Worm (Caenorhabditis elegans) whole organism, L4 larva: ENCODE data around the gene srab-16.

Experiments
- D1046.2 ChIP-seq: fragments of 200-800 bp; sonication (Bioruptor generic); IDR thresholded peaks from 2 replicates; pipeline ENCODE4 v1.3.6; 2022; ENCODE audit warnings: missing genetic modification characterization, missing compliant biosample characterization
- F10B5.3 ChIP-seq: sonication (generic microtip); optimal IDR thresholded peaks from 2 replicates; lab custom pipeline; 2016; ENCODE audit warnings: mild to moderate bottlenecking, missing genetic modification characterization, missing compliant biosample characterization
- F44E2.7 ChIP-seq: fragments of 200-800 bp; sonication (Bioruptor generic); IDR thresholded peaks from 2 replicates; pipeline ENCODE4 v2.1.2; 2022; ENCODE audit warnings: missing genetic modification characterization, missing compliant biosample characterization
- T20F7.1 ChIP-seq: fragments of 200-800 bp; sonication (Bioruptor generic); optimal IDR thresholded peaks from 2 replicates; lab custom pipeline; 2018; ENCODE audit warnings: mild to moderate bottlenecking, missing genetic modification characterization, missing compliant biosample characterization
- Y105C5A.15 ChIP-seq: fragments of 200-800 bp; sonication (Bioruptor generic); IDR thresholded peaks from 2 replicates; pipeline ENCODE4 v1.3.6; 2022; ENCODE audit warnings: missing genetic modification characterization, missing compliant biosample characterization
- Y48G9A.11 ChIP-seq: fragments of 200-800 bp; sonication (Bioruptor generic); IDR thresholded peaks from 2 replicates; pipeline ENCODE4 v1.3.6; 2022; ENCODE audit warnings: missing genetic modification reagents, missing genetic modification characterization, missing compliant biosample characterization
- ceh-20 ChIP-seq: fragments of 200-800 bp; sonication (Bioruptor generic); IDR thresholded peaks from 2 replicates; pipeline ENCODE4 v1.3.6; 2022; ENCODE audit warnings: missing genetic modification reagents, missing genetic modification characterization, missing compliant biosample characterization
- ceh-28 ChIP-seq: fragments of 150-350 bp; optimal IDR thresholded peaks from 2 replicates; lab custom pipeline; 2014; ENCODE audit warnings: missing biosample characterization, missing genetic modification reagents, missing genetic modification characterization
- ceh-32 ChIP-seq: sonication (generic microtip); optimal IDR thresholded peaks from 2 replicates; lab custom pipeline; 2016; ENCODE audit warnings: mild to moderate bottlenecking, missing genetic modification characterization, missing compliant biosample characterization; ENCODE audit not compliant: poor library complexity
- ces-1 ChIP-seq: fragments of 150-350 bp; sonication (generic microtip); optimal IDR thresholded peaks from 4 replicates; lab custom pipeline; 2014; ENCODE audit warnings: missing biosample characterization, missing genetic modification reagents, missing genetic modification characterization
- ctbp-1 ChIP-seq: fragments of 200-800 bp; sonication (Bioruptor generic); IDR thresholded peaks from 2 replicates; pipeline ENCODE4 v1.3.6; 2022; ENCODE audit warnings: missing genetic modification reagents, missing genetic modification characterization, missing compliant biosample characterization
- daf-12 ChIP-seq: fragments of 150-350 bp; optimal IDR thresholded peaks from 2 replicates; lab custom pipeline; 2014; ENCODE audit warnings: missing biosample characterization, missing genetic modification reagents, missing genetic modification characterization
- daf-16 ChIP-seq, 3 experiments: sonication (generic microtip); optimal IDR thresholded peaks; 2 replicates each; lab custom pipeline; 2016 to 2017; ENCODE audit warnings: missing genetic modification characterization in 3 of 3, missing genetic modification reagents in 3 of 3, mild to moderate bottlenecking in 2 of 3, missing compliant biosample characterization in 2 of 3, missing biosample characterization in 1 of 3, moderate library complexity in 1 of 3
- dmd-6 ChIP-seq: fragments of 200-800 bp; sonication (Bioruptor generic); IDR thresholded peaks from 2 replicates; pipeline ENCODE4 v1.3.6; 2022; ENCODE audit warnings: missing genetic modification reagents, missing genetic modification characterization, missing compliant biosample characterization
- hif-1 ChIP-seq, 2 experiments: sonication (generic microtip); optimal IDR thresholded peaks; 2 replicates each; lab custom pipeline; 2016 to 2017; ENCODE audit warnings: missing compliant biosample characterization in 2 of 2, missing genetic modification characterization in 2 of 2, missing genetic modification reagents in 2 of 2, missing genotype in 2 of 2, mild to moderate bottlenecking in 1 of 2
- hmg-1.1 ChIP-seq: fragments of 200-800 bp; sonication (Bioruptor generic); IDR thresholded peaks from 2 replicates; pipeline ENCODE4 v1.3.6; 2022; ENCODE audit warnings: missing genetic modification reagents, missing genetic modification characterization, missing compliant biosample characterization
- jun-1 ChIP-seq: fragments of 150-350 bp; optimal IDR thresholded peaks from 2 replicates; lab custom pipeline; 2014; ENCODE audit warnings: missing biosample characterization, missing genetic modification reagents, missing genetic modification characterization
- lin-15B ChIP-seq: fragments of 150-350 bp; sonication (generic microtip); optimal IDR thresholded peaks from 3 replicates; lab custom pipeline; 2014; ENCODE audit warnings: missing biosample characterization, missing genetic modification characterization
- lin-38 ChIP-seq: fragments of 200-800 bp; sonication (Bioruptor generic); IDR thresholded peaks from 2 replicates; pipeline ENCODE4 v1.3.6; 2022; ENCODE audit warnings: missing genetic modification reagents, missing genetic modification characterization, missing compliant biosample characterization
- lir-3 ChIP-seq: sonication (generic microtip); optimal IDR thresholded peaks from 2 replicates; lab custom pipeline; 2016; ENCODE audit warnings: mild to moderate bottlenecking, missing genetic modification characterization, missing compliant biosample characterization
- madf-5 ChIP-seq, 2 experiments: fragments of 200-800 bp; sonication (Bioruptor generic); IDR thresholded peaks; 2 replicates each; pipeline ENCODE4 v1.3.6; 2022; ENCODE audit warnings: missing compliant biosample characterization in 2 of 2, missing genetic modification characterization in 2 of 2
- mdl-1 ChIP-seq, 2 experiments: fragments of 150-350 bp in 1 of 2; sonication (generic microtip) in 1 of 2; optimal IDR thresholded peaks; 2 replicates each; lab custom pipeline; 2014 to 2017; ENCODE audit warnings: missing biosample characterization in 2 of 2, missing genetic modification characterization in 2 of 2
- mes-2 ChIP-seq: sonication (generic microtip); optimal IDR thresholded peaks from 2 replicates; lab custom pipeline; 2016; ENCODE audit warnings: missing genotype, mild to moderate bottlenecking, missing genetic modification characterization, missing compliant biosample characterization; ENCODE audit not compliant: poor library complexity, severe bottlenecking
- mxl-2 ChIP-seq: fragments of 200-800 bp; sonication (Bioruptor generic); conservative IDR thresholded peaks from 2 replicates; pipeline ENCODE4 v1.3.6; 2022; ENCODE audit warnings: missing genetic modification reagents, missing genetic modification characterization, missing compliant biosample characterization
- mxl-3 ChIP-seq: fragments of 200-800 bp; sonication (Bioruptor generic); optimal IDR thresholded peaks from 2 replicates; lab custom pipeline; 2018; ENCODE audit warnings: mild to moderate bottlenecking, missing genetic modification characterization, missing compliant biosample characterization
- nhr-102 ChIP-seq: sonication (generic microtip); optimal IDR thresholded peaks from 2 replicates; lab custom pipeline; 2016; ENCODE audit warnings: mild to moderate bottlenecking, missing genetic modification characterization, moderate library complexity, missing compliant biosample characterization
- nhr-25 ChIP-seq: sonication (generic microtip); optimal IDR thresholded peaks from 2 replicates; lab custom pipeline; 2017; ENCODE audit warnings: missing genetic modification characterization, mild to moderate bottlenecking, missing compliant biosample characterization, antibody characterized with exemption, moderate library complexity, borderline replicate concordance; ENCODE audit not compliant: insufficient read depth
- nhr-41 ChIP-seq: fragments of 200-800 bp; sonication (Bioruptor generic); IDR thresholded peaks from 2 replicates; pipeline ENCODE4 v1.3.6; 2022; ENCODE audit warnings: missing genetic modification reagents, missing genetic modification characterization, missing compliant biosample characterization
- nhr-42 ChIP-seq: fragments of 200-800 bp; sonication (Bioruptor generic); IDR thresholded peaks from 2 replicates; pipeline ENCODE4 v1.3.6; 2022; ENCODE audit warnings: missing genetic modification characterization, missing compliant biosample characterization
- nhr-48 ChIP-seq: sonication (generic microtip); optimal IDR thresholded peaks from 2 replicates; lab custom pipeline; 2016; ENCODE audit warnings: mild to moderate bottlenecking, missing genetic modification characterization, missing compliant biosample characterization
- nhr-76 ChIP-seq: fragments of 150-350 bp; optimal IDR thresholded peaks from 2 replicates; lab custom pipeline; 2014; ENCODE audit warnings: missing biosample characterization, missing genetic modification characterization
- pqm-1 ChIP-seq: sonication (generic microtip); optimal IDR thresholded peaks from 2 replicates; lab custom pipeline; 2017; ENCODE audit warnings: missing biosample characterization, missing genetic modification characterization
- sdz-12 ChIP-seq: fragments of 200-800 bp; sonication (Bioruptor generic); optimal IDR thresholded peaks from 2 replicates; lab custom pipeline; 2018; ENCODE audit warnings: mild to moderate bottlenecking, missing genetic modification characterization, missing compliant biosample characterization
- set-16 ChIP-seq: fragments of 200-800 bp; sonication (Bioruptor generic); IDR thresholded peaks from 2 replicates; pipeline ENCODE4 v1.3.6; 2022; ENCODE audit warnings: missing genetic modification reagents, missing genetic modification characterization, missing compliant biosample characterization
- spr-1 ChIP-seq: sonication (generic microtip); optimal IDR thresholded peaks from 2 replicates; lab custom pipeline; 2016; ENCODE audit warnings: mild to moderate bottlenecking, missing genetic modification characterization, missing compliant biosample characterization
- spr-3 ChIP-seq: fragments of 200-800 bp; sonication (Bioruptor generic); optimal IDR thresholded peaks from 2 replicates; lab custom pipeline; 2018; ENCODE audit warnings: mild to moderate bottlenecking, missing genetic modification characterization, missing compliant biosample characterization
- tag-97 ChIP-seq: fragments of 200-800 bp; sonication (Bioruptor generic); IDR thresholded peaks from 2 replicates; pipeline ENCODE4 v1.3.6; 2022; ENCODE audit warnings: missing genetic modification characterization, missing compliant biosample characterization
- tra-1 ChIP-seq: fragments of 200-800 bp; sonication (Bioruptor generic); IDR thresholded peaks from 2 replicates; pipeline ENCODE4 v1.3.6; 2022; ENCODE audit warnings: missing genetic modification reagents, missing genetic modification characterization, missing compliant biosample characterization
- unc-130 ChIP-seq: sonication (generic microtip); optimal IDR thresholded peaks from 2 replicates; lab custom pipeline; 2016; ENCODE audit warnings: missing genetic modification reagents, missing genetic modification characterization, missing compliant biosample characterization
- unc-39 ChIP-seq: sonication (generic microtip); optimal IDR thresholded peaks from 2 replicates; lab custom pipeline; 2017; ENCODE audit warnings: missing biosample characterization, missing genetic modification characterization
- unc-62 ChIP-seq, 3 experiments: fragments of 150-350 bp in 1 of 3; sonication (generic microtip); optimal IDR thresholded peaks in 2 of 3; peaks in 1 of 3; 1 replicate in 1 of 3; 2 replicates in 2 of 3; lab custom pipeline; 2014 to 2017; ENCODE audit warnings: missing biosample characterization in 3 of 3, missing genetic modification characterization in 3 of 3, missing genetic modification reagents in 3 of 3, missing genotype in 1 of 3
- vab-7 ChIP-seq: fragments of 200-800 bp; sonication (Bioruptor generic); IDR thresholded peaks from 2 replicates; pipeline ENCODE4 v1.3.6; 2022; ENCODE audit warnings: missing genetic modification reagents, missing genetic modification characterization, missing compliant biosample characterization
- zfp-2 ChIP-seq: sonication (generic microtip); optimal IDR thresholded peaks from 2 replicates; lab custom pipeline; 2016; ENCODE audit warnings: mild to moderate bottlenecking, missing genetic modification characterization, missing compliant biosample characterization
- zfp-3 ChIP-seq: fragments of 200-800 bp; sonication (Bioruptor generic); conservative IDR thresholded peaks from 2 replicates; pipeline ENCODE4 v1.3.6; 2022; ENCODE audit warnings: missing genetic modification reagents, missing genetic modification characterization, missing compliant biosample characterization
- ztf-7 ChIP-seq: fragments of 150-350 bp; optimal IDR thresholded peaks from 2 replicates; lab custom pipeline; 2014; ENCODE audit warnings: missing biosample characterization, missing genetic modification characterization

Gene srab-16

DNA sequence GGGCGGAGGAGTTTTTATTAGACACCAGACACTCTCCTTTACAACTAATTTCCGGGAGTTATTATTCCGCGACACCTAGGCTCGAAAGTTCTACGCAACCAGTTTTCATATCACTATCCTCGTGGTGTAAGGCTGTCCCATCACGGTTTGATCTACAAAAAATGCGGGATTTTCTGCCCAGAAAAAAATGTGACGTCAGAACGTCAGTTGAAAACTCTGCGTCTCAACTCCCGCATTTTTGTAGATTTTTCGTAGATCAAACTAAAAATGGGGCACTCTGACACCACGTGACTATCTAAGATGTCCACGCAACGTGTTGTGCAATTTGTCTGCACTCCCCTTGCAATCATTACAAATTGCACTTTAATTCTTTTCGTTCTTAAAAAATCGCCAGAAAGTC is 17.8 kb upstream of the srab-16 start, which contains the start of gene str-238:
Gene str-238, plus strand, starts transcription at position 301 of the 400 bp plus-strand sequence.
- TF ChIP-seq ceh-32 (tag; lab: Kevin White, UChicago) (no peak), ztf-7 (tag; lab: Kevin White, UChicago) (no peak), dmd-6 (GFP tag; lab: Robert Waterston, UW) (no peak), ceh-28 (tag; lab: Kevin White, UChicago) (no peak), spr-1 (tag; lab: Kevin White, UChicago) (no peak), Y105C5A.15 (GFP tag; lab: Robert Waterston, UW) (no peak), ces-1 (GFP tag; lab: Kevin White, UChicago) (no peak), D1046.2 (no peak)
- TF ChIP-seq, all 104 proteins: peak for 0

DNA sequence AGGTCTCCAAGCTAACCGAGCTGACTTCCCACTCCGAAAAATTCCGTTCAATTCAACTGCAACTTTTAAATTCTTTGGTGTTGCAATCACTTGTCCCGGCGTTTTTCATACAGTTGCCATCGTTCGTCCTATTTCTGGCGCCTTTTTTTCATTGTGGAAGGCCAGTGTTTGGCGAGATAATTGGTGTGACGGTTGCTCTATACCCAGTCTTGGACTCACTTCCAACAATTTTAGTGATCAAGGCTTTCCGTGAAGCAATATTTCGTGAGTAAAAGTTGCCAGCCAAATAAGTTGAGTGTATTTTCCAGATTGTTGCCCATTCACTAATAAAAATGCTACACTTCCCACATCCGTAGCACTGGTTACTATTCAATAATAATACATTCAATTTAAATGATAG is 10.3 kb upstream of the srab-16 start:
- TF ChIP-seq jun-1 (tag; lab: Kevin White, UChicago): no peak
- TF ChIP-seq unc-62 (GFP tag; optimal IDR thresholded peaks at IDR 0.05 in 1 of 2; lab: Kevin White, UChicago): peak in 1 of 2 experiments; percentile 91
- no peak for TF ChIP-seq unc-62 (tag; optimal IDR thresholded peaks at IDR 0.05; lab: Kevin White, UChicago)

DNA sequence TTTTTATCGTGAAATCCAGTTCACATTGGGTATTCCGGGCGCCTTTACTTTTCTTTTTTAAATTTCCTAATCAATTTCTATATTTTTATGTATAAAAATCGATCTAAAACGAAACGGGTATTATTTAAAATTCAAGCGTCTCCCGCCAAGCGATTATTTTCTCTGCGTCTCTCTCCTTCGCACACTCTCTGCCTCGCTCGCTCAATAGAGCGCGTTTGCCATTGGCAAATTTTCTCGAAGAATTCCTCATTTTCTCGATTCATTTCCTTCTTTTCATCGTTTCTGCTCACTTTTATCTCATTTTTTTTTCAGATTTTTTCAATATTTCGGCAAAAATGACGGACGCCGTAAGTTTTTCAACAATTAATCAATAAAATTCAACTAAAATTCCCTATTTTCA is 9.3 kb upstream of the srab-16 start, which contains the start of gene sti-1:
Gene sti-1, plus strand, starts transcription at position 263 of the 400 bp plus-strand sequence.
- TF ChIP-seq F10B5.3 (tag; lab: Kevin White, UChicago) (no peak), zfp-2 (tag; lab: Kevin White, UChicago) (no peak), hmg-1.1 (GFP tag; lab: Robert Waterston, UW) (peak; percentile 72), nhr-25 (tag; lab: Kevin White, UChicago) (peak; percentile 69), sdz-12 (no peak), daf-16 (GFP tag; optimal IDR thresholded peaks at IDR 0.05; lab: Kevin White, UChicago) (no peak), daf-16 (tag; optimal IDR thresholded peaks at IDR 0.05; lab: Kevin White, UChicago) (peak; percentile 20), tra-1 (GFP tag; lab: Robert Waterston, UW) (0 out of 2 replicates have a peak, but pooled peaks have one; percentile 40), hif-1 (tag; optimal IDR thresholded peaks at IDR 0.05; lab: Kevin White, UChicago) (peak in 1 of 2 experiments; percentile 41), mdl-1 (tag; optimal IDR thresholded peaks at IDR 0.05; lab: Kevin White, UChicago) (peak in 1 of 2 experiments; percentile 54), ceh-20 (GFP tag; lab: Robert Waterston, UW) (peak; percentile 55; the same call in 1 of the 2 replicates), zfp-3 (GFP tag; lab: Robert Waterston, UW) (0 out of 2 replicates have a peak, but pooled peaks have one; percentile 47), unc-130 (GFP tag; lab: Kevin White, UChicago) (no peak), daf-12 (tag; lab: Kevin White, UChicago) (no peak), pqm-1 (tag; lab: Kevin White, UChicago) (no peak), set-16 (GFP tag; lab: Robert Waterston, UW) (no peak), ces-1 (GFP tag; lab: Kevin White, UChicago) (no peak), mxl-2 (GFP tag; lab: Robert Waterston, UW) (no peak), nhr-42 (GFP tag; lab: Robert Waterston, UW) (peak; percentile 69; the same call in 1 of the 2 replicates), lin-38 (GFP tag; lab: Robert Waterston, UW) (peak; percentile 98), T20F7.1 (GFP tag; lab: Kevin White, UChicago) (no peak), nhr-48 (tag; lab: Kevin White, UChicago) (no peak), spr-3 (GFP tag; lab: Kevin White, UChicago) (no peak), mes-2 (tag; lab: Kevin White, UChicago) (peak; percentile 89), vab-7 (no peak), unc-62 (GFP tag; optimal IDR thresholded peaks at IDR 0.05 in 1 of 2; lab: Kevin White, UChicago) (no peak), unc-62 (tag; optimal IDR thresholded peaks at IDR 0.05; lab: Kevin White, UChicago) (no peak), nhr-76 (tag; lab: Kevin White, UChicago) (no peak), F44E2.7 (GFP tag; lab: Robert Waterston, UW) (no peak), ctbp-1 (GFP tag; lab: Robert Waterston, UW) (no peak), tag-97 (GFP tag; lab: Robert Waterston, UW) (no peak), lin-15B (tag; lab: Kevin White, UChicago) (peak; percentile 51), unc-39 (tag; lab: Kevin White, UChicago) (no peak), Y48G9A.11 (GFP tag; lab: Robert Waterston, UW) (no peak), madf-5 (GFP tag; IDR thresholded peaks at IDR 0.05; lab: Robert Waterston, UW) (no peak), nhr-41 (GFP tag; lab: Robert Waterston, UW) (no peak), lir-3 (tag; lab: Kevin White, UChicago) (no peak), mxl-3 (no peak), nhr-102 (tag; lab: Kevin White, UChicago) (peak; percentile 60)
